Fruit fly (Drosophila melanogaster) whole organism, adult: Measurements from ENCODE around the gene Nfs1.
"Not testable (repeated sequence)": the region's sequence is repeated elsewhere in the genome, so short reads cannot be mapped to it uniquely, and the experiment has no call there.

Source experiments
- CG11617 ChIP-seq: fragments of 200-800 bp; sonication (Bioruptor generic); optimal IDR thresholded peaks from 2 replicates; lab custom pipeline; 2017; ENCODE audit warnings: mild to moderate bottlenecking, missing biosample characterization, missing genetic modification reagents, missing genetic modification characterization
- CG12768 ChIP-seq: fragments of 200-800 bp; sonication (Bioruptor generic); optimal IDR thresholded peaks from 2 replicates; lab custom pipeline; 2017; ENCODE audit warnings: missing biosample characterization, missing genetic modification characterization, mild to moderate bottlenecking, moderate library complexity, missing genetic modification reagents
- CG14711 ChIP-seq: fragments of 200-800 bp; sonication (Bioruptor generic); optimal IDR thresholded peaks from 2 replicates; lab custom pipeline; 2018; ENCODE audit warnings: missing biosample characterization, mild to moderate bottlenecking, missing genetic modification characterization, moderate library complexity
- CG1620 ChIP-seq: fragments of 200-800 bp; sonication (Bioruptor generic); optimal IDR thresholded peaks from 2 replicates; lab custom pipeline; 2016; ENCODE audit warnings: missing biosample characterization, missing genetic modification characterization
- CG33017 ChIP-seq: fragments of 200-800 bp; sonication (Bioruptor generic); optimal IDR thresholded peaks from 2 replicates; lab custom pipeline; 2018; ENCODE audit warnings: missing biosample characterization, mild to moderate bottlenecking, missing genetic modification characterization, moderate library complexity
- CG5204 ChIP-seq: fragments of 200-800 bp; sonication (Bioruptor generic); optimal IDR thresholded peaks from 2 replicates; lab custom pipeline; 2016; ENCODE audit warnings: missing biosample characterization, missing genetic modification characterization
- CG7045 ChIP-seq: fragments of 200-800 bp; sonication (Bioruptor generic); optimal IDR thresholded peaks from 2 replicates; lab custom pipeline; 2017; ENCODE audit warnings: missing biosample characterization, mild to moderate bottlenecking, missing genetic modification characterization
- CG7101 ChIP-seq: fragments of 200-800 bp; sonication (Bioruptor generic); optimal IDR thresholded peaks from 2 replicates; lab custom pipeline; 2018; ENCODE audit warnings: missing biosample characterization, mild to moderate bottlenecking, missing genetic modification characterization, moderate library complexity
- Clk ChIP-seq: fragments of 200-800 bp; sonication (Bioruptor generic); optimal IDR thresholded peaks from 2 replicates; lab custom pipeline; 2017; ENCODE audit warnings: missing biosample characterization, missing genetic modification characterization
- Hr96 ChIP-seq: fragments of 200-800 bp; sonication (Bioruptor generic); optimal IDR thresholded peaks from 2 replicates; lab custom pipeline; 2016; ENCODE audit warnings: missing biosample characterization, missing genetic modification characterization
- Mnt ChIP-seq: fragments of 200-800 bp; sonication (Bioruptor generic); optimal IDR thresholded peaks from 2 replicates; lab custom pipeline; 2016; ENCODE audit warnings: missing biosample characterization, mild to moderate bottlenecking, missing genetic modification characterization
- bab1 ChIP-seq: fragments of 200-800 bp; sonication (Bioruptor generic); optimal IDR thresholded peaks from 3 replicates; lab custom pipeline; 2019; ENCODE audit warnings: missing biosample characterization, mild to moderate bottlenecking, missing genetic modification characterization, moderate library complexity
- cic ChIP-seq: fragments of 200-800 bp; sonication (Bioruptor generic); optimal IDR thresholded peaks from 2 replicates; lab custom pipeline; 2017; ENCODE audit warnings: missing biosample characterization, mild to moderate bottlenecking, missing genetic modification characterization, moderate library complexity
- cnc ChIP-seq, 2 experiments: fragments of >200 bp; optimal IDR thresholded peaks; 2 replicates each; lab custom pipeline; 2017
- kay ChIP-seq: fragments of 200-800 bp; sonication (Bioruptor generic); peaks from one replicate; lab custom pipeline; 2016; ENCODE audit warnings: missing biosample characterization, missing genetic modification characterization, borderline replicate concordance
- ovo ChIP-seq: fragments of 200-800 bp; sonication (Bioruptor generic); optimal IDR thresholded peaks from 2 replicates; lab custom pipeline; 2016; ENCODE audit warnings: missing biosample characterization, missing genetic modification characterization
- pad ChIP-seq: fragments of 200-800 bp; sonication (Bioruptor generic); optimal IDR thresholded peaks from 3 replicates; lab custom pipeline; 2017; ENCODE audit warnings: missing biosample characterization, missing genetic modification characterization, mild to moderate bottlenecking, moderate library complexity, missing genetic modification reagents
- tj ChIP-seq: fragments of 200-800 bp; sonication (Bioruptor generic); optimal IDR thresholded peaks from 3 replicates; lab custom pipeline; 2017; ENCODE audit warnings: missing biosample characterization, mild to moderate bottlenecking, missing genetic modification characterization, moderate library complexity
- toe ChIP-seq: fragments of 200-800 bp; sonication (Bioruptor generic); optimal IDR thresholded peaks from 2 replicates; lab custom pipeline; 2016; ENCODE audit warnings: missing biosample characterization, missing genetic modification characterization

Nfs1 gene

DNA sequence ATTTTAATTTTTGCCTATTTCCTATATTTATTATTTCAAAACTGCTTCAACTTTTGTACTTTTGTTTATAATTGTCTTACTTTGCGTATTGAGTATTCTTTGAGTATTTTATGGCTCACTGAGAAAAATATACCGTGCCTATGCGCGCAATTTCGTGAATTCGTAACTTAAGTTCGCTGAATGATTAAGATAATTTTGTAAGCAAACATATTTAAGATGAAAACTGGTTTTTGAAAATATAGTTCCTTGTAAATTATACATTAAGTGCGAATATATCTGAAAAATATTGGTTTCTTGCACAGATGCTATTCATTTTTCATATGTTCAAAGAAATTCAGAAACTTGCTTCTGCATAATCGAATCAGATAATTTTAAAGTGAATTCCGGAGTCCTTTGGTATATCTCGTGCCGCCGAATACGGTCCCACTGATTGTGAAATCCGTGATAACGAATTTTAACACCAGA is at the start of gene Nfs1, which contains the start of gene CG18787:
Gene Nfs1, plus strand, starts transcription at position 415 of the 465 bp plus-strand sequence.
Gene CG18787, minus strand, starts transcription at position 101 of the 465 bp plus-strand sequence.
- not testable (repeated sequence) for TF ChIP-seq kay (GFP tag; lab: Kevin White, UChicago); CG14711 (tag; lab: Kevin White, UChicago); toe (GFP tag; lab: Kevin White, UChicago)

DNA sequence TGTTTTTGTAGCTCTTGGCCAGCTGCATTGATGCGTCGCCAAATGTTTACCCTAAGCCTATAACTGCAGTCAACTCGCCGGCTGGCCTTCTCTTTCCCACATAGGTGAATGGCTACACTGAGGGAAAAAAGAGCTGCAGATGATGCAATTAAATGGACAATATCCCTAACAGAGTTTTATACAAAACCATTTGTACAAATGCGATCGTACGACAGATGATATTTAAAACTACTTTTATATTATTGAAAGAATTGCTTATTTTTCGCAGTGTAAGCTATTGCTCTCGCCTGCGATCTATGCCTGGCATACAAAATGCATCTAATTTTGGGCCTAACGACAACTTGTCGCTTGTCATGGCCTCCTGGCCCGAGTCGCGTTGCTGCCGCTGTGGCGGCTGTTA is 49.5 kb upstream of the Nfs1 start:
- TF ChIP-seq toe (GFP tag; lab: Kevin White, UChicago): no peak
- no peak for TF ChIP-seq ovo
- peak; percentile 33 for TF ChIP-seq kay (GFP tag; lab: Kevin White, UChicago)
- TF ChIP-seq pad (GFP tag; lab: Kevin White, UChicago): no peak
- TF ChIP-seq CG33017 (tag; lab: Kevin White, UChicago): peak; percentile 26
- TF ChIP-seq CG7101 (tag; lab: Kevin White, UChicago): peak; percentile 1

DNA sequence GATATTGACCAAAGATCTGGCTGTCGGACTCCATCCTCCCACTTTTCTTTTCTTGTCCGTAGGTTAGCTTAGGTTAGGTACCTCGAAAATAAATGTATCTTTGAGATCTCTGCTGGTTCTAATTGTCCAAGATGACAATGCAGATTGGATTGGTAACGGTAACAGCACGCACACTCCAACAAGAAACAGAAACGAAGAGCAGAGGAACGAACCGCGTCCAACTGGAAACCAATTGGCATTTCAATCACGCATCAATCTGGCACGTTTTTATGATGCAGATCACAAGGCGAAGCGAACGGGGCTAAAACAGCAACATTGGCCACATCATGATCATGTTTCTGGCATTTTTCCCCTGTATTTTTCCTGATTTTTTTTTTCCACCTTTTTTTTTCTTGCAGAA is 43.6 kb upstream of the Nfs1 start:
- TF ChIP-seq Clk (GFP tag; lab: Kevin White, UChicago) (no peak), CG33017 (tag; lab: Kevin White, UChicago) (no peak), CG14711 (tag; lab: Kevin White, UChicago) (no peak), ovo (no peak), cnc (optimal IDR thresholded peaks at IDR 0.05; lab: Kevin White, UChicago) (no peak), CG12768 (GFP tag; lab: Kevin White, UChicago) (no peak), Mnt (GFP tag; lab: Kevin White, UChicago) (no peak), CG5204 (GFP tag; lab: Kevin White, UChicago) (no peak), tj (GFP tag; lab: Kevin White, UChicago) (no peak), bab1 (GFP tag; lab: Kevin White, UChicago) (no peak), CG7101 (tag; lab: Kevin White, UChicago) (no peak)

DNA sequence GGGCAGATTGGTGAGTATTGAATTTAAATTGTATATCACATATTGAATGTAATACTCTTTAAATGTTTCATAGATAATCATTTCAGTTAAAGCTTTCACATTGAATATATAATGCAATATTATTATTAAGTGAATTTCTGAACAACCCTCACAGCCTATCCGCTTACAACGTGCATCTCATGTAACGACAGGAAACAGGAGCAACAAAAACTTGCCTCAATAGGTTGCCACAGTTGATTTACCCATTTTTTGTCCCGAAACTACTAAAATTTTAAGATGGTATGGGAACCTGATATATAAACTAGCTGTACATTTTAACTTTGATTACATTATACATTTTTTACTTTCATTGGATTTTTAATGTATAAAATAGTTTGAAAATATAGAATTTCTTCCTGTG is 40.7 kb upstream of the Nfs1 start:
- no peak for TF ChIP-seq Hr96 (GFP tag; lab: Kevin White, UChicago)
- no peak for TF ChIP-seq CG11617 (GFP tag; lab: Kevin White, UChicago)
- TF ChIP-seq CG1620: no peak
- TF ChIP-seq Mnt (GFP tag; lab: Kevin White, UChicago): no peak
- no peak for TF ChIP-seq Clk (GFP tag; lab: Kevin White, UChicago)
- TF ChIP-seq CG7101 (tag; lab: Kevin White, UChicago): no peak
- no peak for TF ChIP-seq cnc (optimal IDR thresholded peaks at IDR 0.05; lab: Kevin White, UChicago)
- TF ChIP-seq kay (GFP tag; lab: Kevin White, UChicago): no peak

DNA sequence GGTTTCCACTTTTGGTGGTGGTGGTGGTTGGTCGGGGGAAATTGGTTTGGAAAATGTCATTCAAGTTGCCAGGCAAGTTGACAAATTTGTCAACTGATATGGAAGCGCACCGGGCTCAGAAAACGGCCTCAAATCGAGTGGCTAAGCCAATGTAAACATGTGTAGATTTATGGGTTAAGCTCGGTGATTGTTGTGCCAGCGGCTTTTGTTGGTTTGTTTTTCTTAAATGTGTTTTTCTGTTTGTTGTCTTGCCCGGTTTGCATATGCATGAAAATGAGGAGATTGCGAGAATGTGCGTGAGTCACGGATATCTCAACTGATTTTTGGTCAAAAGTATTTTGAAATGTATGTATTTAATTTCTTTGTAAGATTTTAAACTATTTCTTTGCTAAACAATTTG is 38.5 kb upstream of the Nfs1 start:
- TF ChIP-seq bab1 (GFP tag; lab: Kevin White, UChicago) (no peak), CG11617 (GFP tag; lab: Kevin White, UChicago) (no peak), Hr96 (GFP tag; lab: Kevin White, UChicago) (no peak), pad (GFP tag; lab: Kevin White, UChicago) (no peak), Clk (GFP tag; lab: Kevin White, UChicago) (no peak), cnc (optimal IDR thresholded peaks at IDR 0.05; lab: Kevin White, UChicago) (no peak), CG1620 (no peak), CG5204 (GFP tag; lab: Kevin White, UChicago) (no peak), kay (GFP tag; lab: Kevin White, UChicago) (no peak), CG7045 (GFP tag; lab: Kevin White, UChicago) (no peak), tj (GFP tag; lab: Kevin White, UChicago) (no peak), toe (GFP tag; lab: Kevin White, UChicago) (no peak), ovo (no peak), cic (GFP tag; lab: Kevin White, UChicago) (no peak)

DNA sequence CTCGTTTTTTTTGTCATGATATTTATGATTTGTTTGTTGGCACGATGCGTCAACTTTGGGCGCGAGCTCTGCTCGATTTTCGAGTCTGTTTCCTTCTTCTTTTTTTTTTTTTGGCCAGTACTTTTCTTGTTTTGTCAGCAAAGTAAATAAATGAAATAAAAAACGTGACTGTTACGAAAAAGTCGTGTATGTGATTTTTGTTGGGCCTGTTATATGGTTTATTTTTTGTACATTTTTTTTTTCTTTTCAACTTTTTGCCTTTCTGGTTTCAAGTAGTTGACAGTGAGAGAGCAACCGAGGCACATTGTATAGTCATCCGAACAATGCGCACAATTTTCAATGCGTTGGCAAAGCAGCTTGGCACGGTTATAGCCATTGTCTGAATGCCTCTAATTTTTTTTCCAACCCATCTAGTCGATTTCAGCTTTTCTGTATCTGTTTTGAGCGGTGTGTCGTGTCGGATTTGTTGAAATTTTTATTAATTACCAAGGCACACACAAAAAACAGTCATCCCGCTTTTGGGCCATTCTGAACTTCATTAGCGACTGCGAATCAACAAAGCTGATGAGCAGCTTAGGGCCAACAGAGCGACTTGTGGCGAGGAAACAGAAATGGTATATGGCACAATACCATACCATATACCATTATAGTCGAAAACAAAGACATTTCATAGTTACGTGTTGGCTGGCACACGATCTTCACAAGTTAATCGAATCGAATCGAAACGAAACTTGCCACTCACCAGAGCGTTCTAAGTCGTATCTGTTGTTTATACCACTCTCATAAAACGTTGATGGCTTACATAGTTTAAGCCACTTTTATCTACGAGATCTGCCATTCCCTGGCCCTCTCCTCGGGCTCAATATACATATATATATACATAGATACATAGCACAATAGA is 35.8 kb upstream of the Nfs1 start:
- no peak for TF ChIP-seq CG14711 (tag; lab: Kevin White, UChicago)
- no peak for TF ChIP-seq cic (GFP tag; lab: Kevin White, UChicago)
- peak; percentile 31 for TF ChIP-seq kay (GFP tag; lab: Kevin White, UChicago)
- no peak for TF ChIP-seq cnc (optimal IDR thresholded peaks at IDR 0.05; lab: Kevin White, UChicago)
- TF ChIP-seq Mnt (GFP tag; lab: Kevin White, UChicago): no peak
- TF ChIP-seq tj (GFP tag; lab: Kevin White, UChicago): peak; percentile 82
